Worm (Caenorhabditis elegans): ENCODE measurements around the gene pals-17.

The pals-17 gene

DNA sequence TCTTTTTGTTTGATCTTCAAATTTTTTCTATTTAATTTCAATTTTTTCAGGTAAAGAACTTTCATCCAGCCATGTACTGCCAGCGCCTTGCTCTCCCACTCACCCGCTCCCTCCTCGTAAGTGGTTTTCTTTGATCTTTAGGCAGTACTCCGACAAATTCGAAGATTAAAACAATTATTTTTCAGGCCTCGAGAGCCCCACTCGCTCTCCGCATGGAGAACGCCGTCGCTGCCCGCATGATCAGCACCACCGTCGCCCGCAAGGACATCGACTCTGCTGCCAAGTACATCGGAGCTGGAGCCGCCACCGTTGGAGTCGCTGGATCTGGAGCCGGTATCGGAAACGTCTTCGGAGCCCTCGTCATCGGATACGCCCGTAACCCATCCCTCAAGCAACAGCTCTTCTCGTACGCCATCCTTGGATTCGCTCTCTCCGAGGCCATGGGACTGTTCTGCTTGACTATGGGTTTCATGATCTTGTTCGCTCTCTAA, 27.5 kb upstream of the pals-17 start, which contains the start of gene Y82E9BR.3:
TSS of gene Y82E9BR.3 (plus strand) at position 51 of the 491 bp plus-strand sequence.
- TF ChIP-seq flt-1 (GFP tag; IDR thresholded peaks at IDR 0.05) (no peak), ztf-29 (GFP tag; IDR thresholded peaks at IDR 0.05) (no peak), tab-1 (GFP tag; IDR thresholded peaks at IDR 0.05) (no peak), ref-1 (GFP tag; conservative IDR thresholded peaks at IDR 0.05) (no peak), klf-2 (GFP tag; conservative IDR thresholded peaks at IDR 0.05) (no peak), med-1 (GFP tag; optimal IDR thresholded peaks at IDR 0.05; ENCODE audit: insufficient read depth) (no peak), T22C8.4 (GFP tag; IDR thresholded peaks at IDR 0.05) (no peak), ztf-23 (GFP tag; IDR thresholded peaks at IDR 0.05) (no peak), cog-1 (tag; optimal IDR thresholded peaks at IDR 0.05) (no peak)

- TF ChIP-seq med-1 (GFP tag; optimal IDR thresholded peaks at IDR 0.05; ENCODE audit: insufficient read depth) (peak; percentile 21), flt-1 (GFP tag; IDR thresholded peaks at IDR 0.05) (peak; percentile 76; the same call in 1 of the 2 replicates), T22C8.4 (GFP tag; IDR thresholded peaks at IDR 0.05) (peak; percentile 58), tab-1 (GFP tag; IDR thresholded peaks at IDR 0.05) (no peak), klf-2 (GFP tag; conservative IDR thresholded peaks at IDR 0.05) (no peak), cog-1 (tag; optimal IDR thresholded peaks at IDR 0.05) (peak; percentile 45), ztf-23 (GFP tag; IDR thresholded peaks at IDR 0.05) (0 out of 2 replicates have a peak, but pooled peaks have one; percentile 39), ztf-29 (GFP tag; IDR thresholded peaks at IDR 0.05) (0 out of 2 replicates have a peak, but pooled peaks have one; percentile 18), ref-1 (GFP tag; conservative IDR thresholded peaks at IDR 0.05) (no peak)
Measured at ce11 chrIII:1418709-1419108, 27.1 kb upstream of the pals-17 start.

ce11 chrIII:1417090-1417489, 25.4 kb upstream of the pals-17 start, which contains the start of gene elc-1:
Gene elc-1, minus strand, starts transcription at chrIII:1417190.
- TF ChIP-seq klf-2 (GFP tag; conservative IDR thresholded peaks at IDR 0.05): no peak
- TF ChIP-seq tab-1 (GFP tag; IDR thresholded peaks at IDR 0.05): no peak
- no peak for TF ChIP-seq ztf-23 (GFP tag; IDR thresholded peaks at IDR 0.05)
- no peak for TF ChIP-seq cog-1 (tag; optimal IDR thresholded peaks at IDR 0.05)
- no peak for TF ChIP-seq flt-1 (GFP tag; IDR thresholded peaks at IDR 0.05)
- no peak for TF ChIP-seq T22C8.4 (GFP tag; IDR thresholded peaks at IDR 0.05)
- no peak for TF ChIP-seq ref-1 (GFP tag; conservative IDR thresholded peaks at IDR 0.05)
- no peak for TF ChIP-seq ztf-29 (GFP tag; IDR thresholded peaks at IDR 0.05)
- TF ChIP-seq med-1 (GFP tag; optimal IDR thresholded peaks at IDR 0.05; ENCODE audit: insufficient read depth): no peak

- no peak for TF ChIP-seq T22C8.4 (GFP tag; IDR thresholded peaks at IDR 0.05)
Measured at ce11 chrIII:1416571-1416970, 24.9 kb upstream of the pals-17 start.

- TF ChIP-seq ref-1 (GFP tag; conservative IDR thresholded peaks at IDR 0.05): no peak
Measured at ce11 chrIII:1413890-1414613, 22.4 kb upstream of the pals-17 start, which contains the start of gene Y82E9BR.14. Gene Y82E9BR.14, minus strand, starts transcription at chrIII:1414116.

DNA sequence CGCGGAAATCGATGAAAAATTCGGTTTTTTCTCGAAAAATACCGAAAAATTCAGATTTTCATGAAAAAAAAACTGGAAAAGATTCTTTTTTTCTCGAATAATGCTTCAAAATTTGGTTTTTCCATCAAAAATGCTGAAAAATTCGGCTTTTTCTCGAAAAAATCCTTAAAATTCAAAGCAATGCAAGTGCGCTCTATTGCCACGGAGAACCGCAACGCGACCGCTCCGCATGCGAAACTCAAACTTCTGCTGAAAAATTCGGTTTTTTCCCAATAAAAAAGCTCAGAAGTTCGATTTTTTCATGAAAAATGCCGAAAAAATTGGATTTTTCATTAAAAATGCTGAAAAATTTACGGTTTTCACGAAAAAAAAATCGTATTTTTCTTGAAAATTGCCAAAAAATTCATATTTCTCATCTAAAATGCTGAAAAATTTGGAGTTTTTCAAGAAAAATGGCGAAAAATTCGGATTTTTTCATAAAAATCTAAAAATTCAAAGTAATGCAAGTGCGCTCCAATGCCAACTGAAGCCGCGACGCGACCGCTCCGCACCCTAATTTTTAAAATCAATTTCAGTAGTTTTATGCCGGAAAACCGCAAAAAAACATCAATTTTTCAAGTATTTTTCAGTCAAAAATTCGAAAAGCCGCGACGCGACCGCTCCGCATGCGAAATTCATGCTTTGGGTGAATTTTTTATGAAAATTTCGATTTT, 21.6 kb upstream of the pals-17 start:
- TF ChIP-seq ref-1 (GFP tag; conservative IDR thresholded peaks at IDR 0.05) (no peak), flt-1 (GFP tag; IDR thresholded peaks at IDR 0.05) (no peak), klf-2 (GFP tag; conservative IDR thresholded peaks at IDR 0.05) (no peak), med-1 (GFP tag; optimal IDR thresholded peaks at IDR 0.05; ENCODE audit: insufficient read depth) (no peak), tab-1 (GFP tag; IDR thresholded peaks at IDR 0.05) (no peak), T22C8.4 (GFP tag; IDR thresholded peaks at IDR 0.05) (no peak), ztf-23 (GFP tag; IDR thresholded peaks at IDR 0.05) (no peak), ztf-29 (GFP tag; IDR thresholded peaks at IDR 0.05) (no peak), cog-1 (tag; optimal IDR thresholded peaks at IDR 0.05) (no peak)

ce11 chrIII:1409139-1409538, 17.5 kb upstream of the pals-17 start, which contains the start of gene Y82E9BR.22:
Gene Y82E9BR.22, minus strand, starts transcription at chrIII:1409239.
- no peak for TF ChIP-seq T22C8.4 (GFP tag; IDR thresholded peaks at IDR 0.05)
- TF ChIP-seq flt-1 (GFP tag; IDR thresholded peaks at IDR 0.05): no peak
- no peak for TF ChIP-seq ref-1 (GFP tag; conservative IDR thresholded peaks at IDR 0.05)
- no peak for TF ChIP-seq cog-1 (tag; optimal IDR thresholded peaks at IDR 0.05)
- no peak for TF ChIP-seq med-1 (GFP tag; optimal IDR thresholded peaks at IDR 0.05; ENCODE audit: insufficient read depth)
- TF ChIP-seq ztf-29 (GFP tag; IDR thresholded peaks at IDR 0.05): no peak
- TF ChIP-seq ztf-23 (GFP tag; IDR thresholded peaks at IDR 0.05): no peak
- TF ChIP-seq tab-1 (GFP tag; IDR thresholded peaks at IDR 0.05): no peak
- TF ChIP-seq klf-2 (GFP tag; conservative IDR thresholded peaks at IDR 0.05): no peak

DNA sequence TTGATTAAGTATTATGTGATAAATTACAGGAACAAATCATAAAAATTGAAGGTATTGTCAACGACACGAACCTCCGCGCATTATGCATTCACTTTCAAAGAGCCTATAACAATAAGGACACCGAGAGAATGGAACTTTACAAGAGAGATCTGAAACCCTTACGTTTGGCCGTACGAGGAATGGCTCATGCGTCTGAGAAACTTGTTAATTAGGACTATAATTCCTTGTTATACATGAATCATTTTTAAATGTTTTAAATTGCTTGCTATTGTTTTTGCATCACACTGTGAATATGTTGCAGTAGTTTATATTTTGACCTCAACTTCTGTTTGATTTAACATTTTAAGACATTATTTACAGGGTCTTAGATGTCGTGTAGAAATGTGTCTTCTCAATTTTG, 11.5 kb upstream of the pals-17 start, which contains the start of gene pals-18:
TSS of gene pals-18 (plus strand) at position 301 of the 400 bp plus-strand sequence.
- TF ChIP-seq med-1 (GFP tag; optimal IDR thresholded peaks at IDR 0.05; ENCODE audit: insufficient read depth) (no peak), flt-1 (GFP tag; IDR thresholded peaks at IDR 0.05) (no peak)

ce11 chrIII:1401497-1401990, 9.9 kb upstream of the pals-17 start, which contains the start of gene pals-19:
Gene pals-19, plus strand, starts transcription at chrIII:1401940.
- TF ChIP-seq ref-1 (GFP tag; conservative IDR thresholded peaks at IDR 0.05) (no peak), cog-1 (tag; optimal IDR thresholded peaks at IDR 0.05) (no peak), ztf-23 (GFP tag; IDR thresholded peaks at IDR 0.05) (no peak), ztf-29 (GFP tag; IDR thresholded peaks at IDR 0.05) (no peak), tab-1 (GFP tag; IDR thresholded peaks at IDR 0.05) (no peak), flt-1 (GFP tag; IDR thresholded peaks at IDR 0.05) (no peak), klf-2 (GFP tag; conservative IDR thresholded peaks at IDR 0.05) (no peak), med-1 (GFP tag; optimal IDR thresholded peaks at IDR 0.05; ENCODE audit: insufficient read depth) (no peak), T22C8.4 (GFP tag; IDR thresholded peaks at IDR 0.05) (no peak)
